Fruit fly (Drosophila melanogaster) whole organism, prepupa: ENCODE data around the gene CG11444.

Source experiments
- CG11762 ChIP-seq: fragments of 200-800 bp; sonication (Bioruptor generic); optimal IDR thresholded peaks from 3 replicates; lab custom pipeline; 2016; ENCODE audit warnings: missing biosample characterization, missing genetic modification characterization; ENCODE audit not compliant: insufficient read depth
- CG11902 ChIP-seq: fragments of 200-800 bp; sonication (Bioruptor generic); optimal IDR thresholded peaks from 3 replicates; lab custom pipeline; 2016; ENCODE audit warnings: missing biosample characterization, missing genetic modification characterization
- CG1621 ChIP-seq: fragments of 200-800 bp; sonication (Bioruptor generic); optimal IDR thresholded peaks from 3 replicates; lab custom pipeline; 2018; ENCODE audit warnings: missing biosample characterization, mild to moderate bottlenecking, missing genetic modification characterization
- CG4318 ChIP-seq: fragments of 200-800 bp; sonication (Bioruptor generic); optimal IDR thresholded peaks from 3 replicates; lab custom pipeline; 2017; ENCODE audit warnings: missing biosample characterization, mild to moderate bottlenecking, missing genetic modification characterization
- CG6792 ChIP-seq: fragments of 200-800 bp; sonication (Bioruptor generic); optimal IDR thresholded peaks from 3 replicates; lab custom pipeline; 2016; ENCODE audit warnings: missing biosample characterization, missing genetic modification characterization
- CG6854 ChIP-seq: fragments of 200-800 bp; sonication (Bioruptor generic); optimal IDR thresholded peaks from 2 replicates; lab custom pipeline; 2017; ENCODE audit warnings: missing biosample characterization, mild to moderate bottlenecking, missing genetic modification characterization
- CG8119 ChIP-seq: fragments of 200-800 bp; sonication (Bioruptor generic); IDR thresholded peaks from 3 replicates; pipeline ENCODE4 v1.3.6; 2022; ENCODE audit warnings: missing biosample characterization, missing genetic modification characterization
- eg ChIP-seq: fragments of 200-800 bp; sonication (Bioruptor generic); IDR thresholded peaks from 3 replicates; pipeline ENCODE4 v1.3.6; 2022; ENCODE audit warnings: missing biosample characterization, missing genetic modification characterization
- ss ChIP-seq, 2 experiments: fragments of 200-800 bp; sonication (Bioruptor generic); optimal IDR thresholded peaks; 2 replicates in 1 of 2; 3 replicates in 1 of 2; lab custom pipeline; 2017 to 2018; ENCODE audit warnings: mild to moderate bottlenecking in 2 of 2, missing biosample characterization in 2 of 2, missing genetic modification characterization in 2 of 2, moderate library complexity in 1 of 2
- vri ChIP-seq: fragments of 200-800 bp; sonication (Bioruptor generic); optimal IDR thresholded peaks from 3 replicates; lab custom pipeline; 2016; ENCODE audit warnings: missing biosample characterization, mild to moderate bottlenecking, missing genetic modification characterization

dm6 chrX:4548611-4549120, 5.5 kb downstream of the CG11444 start, which contains the start of the genes Usf and CG15912:
- TF ChIP-seq CG11902 (no peak), CG1621 (tag; lab: Kevin White, UChicago) (no peak), vri (GFP tag; lab: Kevin White, UChicago) (no peak), CG8119 (GFP tag; lab: Robert Waterston, UW) (no peak), eg (GFP tag; lab: Robert Waterston, UW) (no peak), CG6854 (no peak), CG4318 (no peak), CG6792 (no peak), ss (GFP tag; optimal IDR thresholded peaks at IDR 0.05; lab: Kevin White, UChicago) (no peak), CG11762 (no peak)
